Worm (Caenorhabditis elegans) whole organism, late embryonic: ENCODE data around the gene cfz-2.
"Not testable (repeated sequence)": the region's sequence is repeated elsewhere in the genome, so short reads cannot be mapped to it uniquely, and the experiment has no call there.

Experiments used
- C38D4.7 ChIP-seq: fragments of 200-800 bp; sonication (Bioruptor generic); optimal IDR thresholded peaks from 2 replicates; lab custom pipeline; 2018; ENCODE audit warnings: mild to moderate bottlenecking, missing genetic modification characterization, moderate library complexity, missing compliant biosample characterization
- K02D7.2 ChIP-seq: sonication (generic microtip); optimal IDR thresholded peaks from 2 replicates; lab custom pipeline; 2017; ENCODE audit warnings: mild to moderate bottlenecking, missing genetic modification characterization, missing compliant biosample characterization
- K09A11.1 ChIP-seq: sonication (generic microtip); optimal IDR thresholded peaks from 2 replicates; lab custom pipeline; 2017; ENCODE audit warnings: antibody characterized with exemption, mild to moderate bottlenecking, missing genetic modification characterization, missing compliant biosample characterization; ENCODE audit not compliant: insufficient read depth
- ahr-1 ChIP-seq: sonication (generic microtip); optimal IDR thresholded peaks from 2 replicates; lab custom pipeline; 2016; ENCODE audit warnings: missing genetic modification characterization, missing compliant biosample characterization
- ceh-18 ChIP-seq: sonication (generic microtip); optimal IDR thresholded peaks from 2 replicates; lab custom pipeline; 2016; ENCODE audit warnings: missing genetic modification characterization, missing compliant biosample characterization
- ceh-19 ChIP-seq: fragments of 200-800 bp; sonication (Bioruptor generic); optimal IDR thresholded peaks from 2 replicates; lab custom pipeline; 2018; ENCODE audit warnings: mild to moderate bottlenecking, missing genetic modification characterization, missing compliant biosample characterization
- ceh-2 ChIP-seq: sonication (generic microtip); optimal IDR thresholded peaks from 2 replicates; lab custom pipeline; 2016; ENCODE audit warnings: missing genotype, missing genetic modification characterization, missing compliant biosample characterization
- ceh-24 ChIP-seq: sonication (generic microtip); optimal IDR thresholded peaks from 2 replicates; lab custom pipeline; 2016; ENCODE audit warnings: mild to moderate bottlenecking, missing genetic modification characterization, missing compliant biosample characterization
- ceh-31 ChIP-seq: sonication (generic microtip); optimal IDR thresholded peaks from 2 replicates; lab custom pipeline; 2016; ENCODE audit warnings: missing genetic modification characterization, missing compliant biosample characterization
- ceh-45 ChIP-seq: fragments of 200-800 bp; sonication (Bioruptor generic); IDR thresholded peaks from 2 replicates; pipeline ENCODE4 v1.3.6; 2022; ENCODE audit warnings: missing genetic modification reagents, missing genetic modification characterization, missing compliant biosample characterization
- ceh-48 ChIP-seq: sonication (generic microtip); optimal IDR thresholded peaks from 2 replicates; lab custom pipeline; 2016; ENCODE audit warnings: missing genetic modification characterization, inconsistent platforms, missing compliant biosample characterization
- ceh-9 ChIP-seq: sonication (generic microtip); optimal IDR thresholded peaks from 2 replicates; lab custom pipeline; 2016; ENCODE audit warnings: mild to moderate bottlenecking, missing genetic modification characterization, inconsistent platforms, missing compliant biosample characterization
- dmd-4 ChIP-seq: sonication (generic microtip); optimal IDR thresholded peaks from 2 replicates; lab custom pipeline; 2016; ENCODE audit warnings: borderline replicate concordance, missing genetic modification characterization, missing compliant biosample characterization
- elt-4 ChIP-seq: sonication (generic microtip); optimal IDR thresholded peaks from 2 replicates; lab custom pipeline; 2016; ENCODE audit warnings: missing genetic modification characterization, missing compliant biosample characterization
- eyg-1 ChIP-seq: sonication (generic microtip); optimal IDR thresholded peaks from 2 replicates; lab custom pipeline; 2016; ENCODE audit warnings: missing genotype, missing genetic modification characterization, missing compliant biosample characterization
- fkh-10 ChIP-seq: fragments of 150-350 bp; optimal IDR thresholded peaks from 2 replicates; lab custom pipeline; 2014; ENCODE audit warnings: missing biosample characterization, missing genetic modification reagents, missing genetic modification characterization
- fkh-6 ChIP-seq: sonication (generic microtip); optimal IDR thresholded peaks from 2 replicates; lab custom pipeline; 2016; ENCODE audit warnings: missing genetic modification characterization, missing compliant biosample characterization
- hlh-13 ChIP-seq: fragments of 200-800 bp; sonication (Bioruptor generic); optimal IDR thresholded peaks from 2 replicates; lab custom pipeline; 2018; ENCODE audit warnings: mild to moderate bottlenecking, missing genetic modification characterization, missing compliant biosample characterization
- hlh-15 ChIP-seq: sonication (generic microtip); optimal IDR thresholded peaks from 2 replicates; lab custom pipeline; 2016; ENCODE audit warnings: missing genetic modification characterization, missing compliant biosample characterization
- hlh-30 ChIP-seq: sonication (generic microtip); optimal IDR thresholded peaks from 2 replicates; lab custom pipeline; 2017; ENCODE audit warnings: antibody characterized with exemption, missing genetic modification characterization, missing compliant biosample characterization; ENCODE audit not compliant: insufficient read depth
- madf-2 ChIP-seq: sonication (generic microtip); optimal IDR thresholded peaks from 2 replicates; lab custom pipeline; 2017; ENCODE audit warnings: missing genetic modification characterization, missing compliant biosample characterization
- pat-9 ChIP-seq: fragments of 200-800 bp; sonication (Bioruptor generic); optimal IDR thresholded peaks from 2 replicates; lab custom pipeline; 2018; ENCODE audit warnings: mild to moderate bottlenecking, missing genetic modification characterization, moderate library complexity, missing compliant biosample characterization
- pha-2 ChIP-seq: sonication (generic microtip); optimal IDR thresholded peaks from 2 replicates; lab custom pipeline; 2017; ENCODE audit warnings: mild to moderate bottlenecking, missing genetic modification characterization, missing compliant biosample characterization
- ref-2 ChIP-seq: sonication (generic microtip); optimal IDR thresholded peaks from 2 replicates; lab custom pipeline; 2016; ENCODE audit warnings: missing genetic modification characterization, missing compliant biosample characterization
- unc-86 ChIP-seq: sonication (generic microtip); optimal IDR thresholded peaks from 2 replicates; lab custom pipeline; 2016; ENCODE audit warnings: missing genetic modification characterization, missing compliant biosample characterization
- ztf-16 ChIP-seq: sonication (generic microtip); optimal IDR thresholded peaks from 2 replicates; lab custom pipeline; 2017; ENCODE audit warnings: missing genetic modification characterization, missing compliant biosample characterization

cfz-2 gene

DNA sequence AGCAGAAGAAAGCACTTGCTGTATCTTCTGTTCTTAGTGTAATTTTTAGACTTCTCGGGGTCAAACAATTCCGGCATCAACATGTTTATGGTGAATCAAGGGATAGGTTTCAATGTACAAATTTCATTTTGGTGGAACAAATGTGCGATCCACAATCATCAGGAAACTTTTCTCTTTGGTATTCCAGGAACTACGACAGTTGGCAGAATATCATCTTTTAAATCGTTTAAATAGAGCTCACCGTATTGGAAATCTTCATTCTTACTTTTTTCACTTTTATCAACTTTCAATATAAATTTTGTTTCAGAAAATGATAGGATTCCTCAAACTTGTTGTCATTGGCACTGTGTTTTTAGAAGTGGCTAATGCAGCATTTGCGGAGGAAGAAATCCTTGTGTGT lies 47.9 kb downstream of the cfz-2 start, which contains the start of gene T20D4.12:
Gene T20D4.12 (plus strand): TSS at position 301 of the 400 bp plus-strand sequence.
- TF ChIP-seq fkh-6 (tag; lab: Kevin White, UChicago); ceh-9; hlh-30 (tag; lab: Kevin White, UChicago): not testable (repeated sequence)

DNA sequence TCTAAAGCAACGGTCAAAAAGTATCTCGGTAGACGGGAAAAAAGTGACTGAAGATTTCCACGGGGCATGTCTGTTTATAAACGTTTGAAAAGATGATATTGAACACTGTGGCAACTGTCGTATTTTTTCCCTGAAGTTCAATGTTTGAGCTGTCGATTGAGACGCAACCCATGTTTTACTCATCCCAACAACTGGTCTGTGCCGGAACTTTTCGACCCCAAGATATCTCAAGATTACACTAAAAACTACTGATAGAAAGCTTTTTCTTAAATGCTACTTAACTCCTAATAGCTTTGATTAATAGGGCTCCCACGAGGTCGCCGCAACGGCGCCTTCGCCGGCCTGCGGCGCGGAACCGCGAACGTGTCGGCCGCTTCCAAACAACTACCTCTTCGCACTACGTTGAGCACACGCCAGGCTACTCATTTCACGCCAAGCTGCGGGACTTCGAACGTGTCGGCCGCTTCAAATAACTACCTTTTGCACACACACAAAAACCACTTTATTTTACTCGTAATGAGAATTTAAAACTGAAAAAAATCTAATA lies 49.9 kb downstream of the cfz-2 start, which contains the start of gene T20D4.15:
Gene T20D4.15 (minus strand): TSS at position 51 of the 547 bp plus-strand sequence.
- no peak for TF ChIP-seq ceh-19 (GFP tag; lab: Kevin White, UChicago)
- TF ChIP-seq madf-2 (tag; lab: Kevin White, UChicago), result no peak
- TF ChIP-seq ceh-48 (tag; lab: Kevin White, UChicago), result no peak
- TF ChIP-seq K02D7.2 (tag; lab: Kevin White, UChicago), result no peak
- TF ChIP-seq fkh-6 (tag; lab: Kevin White, UChicago), result no peak
- TF ChIP-seq pha-2 (tag; lab: Kevin White, UChicago), result no peak
- no peak for TF ChIP-seq hlh-13
- no peak for TF ChIP-seq hlh-15
- no peak for TF ChIP-seq hlh-30 (tag; lab: Kevin White, UChicago)
- TF ChIP-seq, all 69 proteins: peak for 0

ce11 chrV:3394065-3394464 lies 50.6 kb downstream of the cfz-2 start:
- no peak for TF ChIP-seq ceh-31
- TF ChIP-seq ceh-45 (GFP tag; lab: Robert Waterston, UW), result no peak
- no peak for TF ChIP-seq C38D4.7
- no peak for TF ChIP-seq ceh-19 (GFP tag; lab: Kevin White, UChicago)
- no peak for TF ChIP-seq ceh-2 (tag; lab: Kevin White, UChicago)
- TF ChIP-seq unc-86 (tag; lab: Kevin White, UChicago), result no peak
- TF ChIP-seq elt-4 (tag; lab: Kevin White, UChicago), result no peak
- TF ChIP-seq K09A11.1 (tag; lab: Kevin White, UChicago), result no peak
- TF ChIP-seq ceh-24 (tag; lab: Kevin White, UChicago), result no peak
- no peak for TF ChIP-seq hlh-15
- TF ChIP-seq ceh-18, result no peak
- no peak for TF ChIP-seq eyg-1 (tag; lab: Kevin White, UChicago)
- TF ChIP-seq fkh-10 (GFP tag; lab: Kevin White, UChicago), result no peak
- no peak for TF ChIP-seq ref-2
- no peak for TF ChIP-seq dmd-4
- no peak for TF ChIP-seq ztf-16 (tag; lab: Kevin White, UChicago)
- no peak for TF ChIP-seq ahr-1 (tag; lab: Kevin White, UChicago)
- no peak for TF ChIP-seq pat-9 (tag; lab: Kevin White, UChicago)
